Fruit fly (Drosophila melanogaster): ENCODE data around the gene Akap200.

Akap200 gene

dm6 chr2L:8463144-8464106, 47.9 kb downstream of the Akap200 start, which contains the start of gene Agpat2 (continued):
- TF ChIP-seq Stat92E (GFP tag; optimal IDR thresholded peaks at IDR 0.05) (peak in 2 of 3 experiments; percentile 3 to 52), CG11247 (GFP tag; IDR thresholded peaks at IDR 0.05) (peak; percentile 59), vvl (GFP tag; IDR thresholded peaks at IDR 0.05) (peak; percentile 88), CG6272 (GFP tag; IDR thresholded peaks at IDR 0.05) (peak; percentile 45), jigr1 (GFP tag; IDR thresholded peaks at IDR 0.05) (0 out of 3 replicates have a peak, but pooled peaks have one; percentile 30), CG12299 (tag; optimal IDR thresholded peaks at IDR 0.05) (peak; percentile 81), CG1024 (GFP tag; IDR thresholded peaks at IDR 0.05) (peak; percentile 51; the same call in 1 of the 2 replicates), CG1647 (GFP tag; optimal IDR thresholded peaks at IDR 0.05) (peak; percentile 69), Ets97D (GFP tag; optimal IDR thresholded peaks at IDR 0.05) (peak; percentile 60), chm (GFP tag; IDR thresholded peaks at IDR 0.05) (peak; percentile 65), bigmax (GFP tag; optimal IDR thresholded peaks at IDR 0.05) (no peak), CG17186 (GFP tag; optimal IDR thresholded peaks at IDR 0.05) (peak; percentile 30), CG1792 (GFP tag; optimal IDR thresholded peaks at IDR 0.05) (peak; percentile 49), MTF-1 (GFP tag; optimal IDR thresholded peaks at IDR 0.05; ENCODE audit: borderline replicate concordance) (peak; percentile 70), Taf1 (GFP tag; IDR thresholded peaks at IDR 0.05) (peak; percentile 59), hkb (optimal IDR thresholded peaks at IDR 0.05) (no peak), hkb (GFP tag; IDR thresholded peaks at IDR 0.05) (peak; percentile 81), grn (GFP tag; optimal IDR thresholded peaks at IDR 0.05) (no peak), NC2α (GFP tag; optimal IDR thresholded peaks at IDR 0.05) (peak; percentile 56), Drgx (GFP tag; IDR thresholded peaks at IDR 0.05) (no peak), Asciz (GFP tag; optimal IDR thresholded peaks at IDR 0.05) (peak; percentile 80), CG14710 (tag; optimal IDR thresholded peaks at IDR 0.05) (peak; percentile 85), ftz-f1 (GFP tag; optimal IDR thresholded peaks at IDR 0.05) (no peak), CG33213 (GFP tag; optimal IDR thresholded peaks at IDR 0.05) (peak; percentile 68), Hand (GFP tag; optimal IDR thresholded peaks at IDR 0.05) (peak; percentile 89), B-H2 (GFP tag; optimal IDR thresholded peaks at IDR 0.05) (peak; percentile 62), HLHmδ (GFP tag; optimal IDR thresholded peaks at IDR 0.05) (no peak), Antp (GFP tag; optimal IDR thresholded peaks at IDR 0.05) (peak; percentile 75), Hr39 (optimal IDR thresholded peaks at IDR 0.05) (no peak), Doc2 (GFP tag; IDR thresholded peaks at IDR 0.05) (peak; percentile 30; the same call in 1 of the 2 replicates), p53 (GFP tag; optimal IDR thresholded peaks at IDR 0.05) (peak; percentile 39), salm (tag; optimal IDR thresholded peaks at IDR 0.05) (peak; percentile 78), CG10267 (tag; optimal IDR thresholded peaks at IDR 0.05) (peak; percentile 80), lov (optimal IDR thresholded peaks at IDR 0.05) (no peak), lov (GFP tag; IDR thresholded peaks at IDR 0.05) (0 out of 3 replicates have a peak, but pooled peaks have one; percentile 38), CG1832 (GFP tag; optimal IDR thresholded peaks at IDR 0.05) (no peak), tgo (GFP tag; IDR thresholded peaks at IDR 0.05) (peak; percentile 80), D19A (tag; optimal IDR thresholded peaks at IDR 0.05) (peak; percentile 72), slbo (GFP tag; IDR thresholded peaks at IDR 0.05) (peak; percentile 82), CG12659 (GFP tag; optimal IDR thresholded peaks at IDR 0.05) (peak; percentile 80), gsb (GFP tag; IDR thresholded peaks at IDR 0.05) (no peak; the same call in 1 of the 2 replicates), CG10274 (GFP tag; optimal IDR thresholded peaks at IDR 0.05) (peak; percentile 34), ERR (GFP tag; optimal IDR thresholded peaks at IDR 0.05) (peak; percentile 74), kay (GFP tag; optimal IDR thresholded peaks at IDR 0.05) (peak; percentile 62), CG4404 (GFP tag; IDR thresholded peaks at IDR 0.05) (peak; percentile 58), Blimp-1 (GFP tag; optimal IDR thresholded peaks at IDR 0.05) (peak; percentile 86), E2f1 (GFP tag; IDR thresholded peaks at IDR 0.05) (peak; percentile 78), CG30431 (GFP tag; optimal IDR thresholded peaks at IDR 0.05) (peak; percentile 74), nau (GFP tag; optimal IDR thresholded peaks at IDR 0.05) (peak; percentile 83)

Measured in whole organism, embryonic.